Worm (Caenorhabditis elegans) whole organism, L4/young adult: ENCODE measurements around the gene pgl-3.
"Not testable (repeated sequence)": the region's sequence is repeated elsewhere in the genome, so short reads cannot be mapped to it uniquely, and the experiment has no call there.

Experiments
- W03F9.2 ChIP-seq: fragments of 150-350 bp; optimal IDR thresholded peaks from 2 replicates; lab custom pipeline; 2014; ENCODE audit warnings: missing biosample characterization, missing genetic modification characterization
- dao-5 ChIP-seq: sonication (generic microtip); optimal IDR thresholded peaks from 2 replicates; lab custom pipeline; 2016; ENCODE audit warnings: missing genotype, missing genetic modification characterization, moderate library complexity, missing compliant biosample characterization
- him-1 ChIP-seq: sonication (generic microtip); optimal IDR thresholded peaks from 2 replicates; lab custom pipeline; 2016; ENCODE audit warnings: missing genotype, missing genetic modification reagents, missing genetic modification characterization, missing compliant biosample characterization

The pgl-3 gene

ce11 chrV:4745269-4745668 is 10.5 kb upstream of the pgl-3 start, which contains the start of gene C18G1.7:
C18G1.7 (plus strand) TSS chrV:4745569.
- TF ChIP-seq him-1 (tag; lab: Kevin White, UChicago) = no peak
- no peak for TF ChIP-seq W03F9.2 (tag; lab: Kevin White, UChicago)
- no peak for TF ChIP-seq dao-5 (tag; lab: Kevin White, UChicago)

DNA sequence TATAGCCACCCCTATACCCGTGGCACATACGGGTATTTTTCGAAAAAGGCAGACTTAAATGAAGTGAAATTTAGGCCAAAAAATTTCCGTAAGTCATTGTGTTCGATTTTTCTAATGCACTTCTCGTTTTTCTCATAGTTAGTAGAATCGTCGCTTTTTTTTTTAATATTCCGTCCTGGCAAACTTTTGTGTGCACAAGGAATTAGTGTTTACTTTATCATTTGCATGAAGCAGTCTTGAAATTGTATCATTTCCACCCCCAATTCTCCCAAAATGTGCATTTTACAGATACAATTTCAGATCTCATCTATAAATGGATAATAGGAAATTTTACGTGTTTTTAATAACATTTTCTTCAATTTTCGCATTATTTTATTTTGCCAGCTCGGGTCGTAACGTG is 5.5 kb upstream of the pgl-3 start, which contains the start of gene C18G1.6:
Gene C18G1.6, plus strand, starts transcription at position 301 of the 400 bp plus-strand sequence.
- TF ChIP-seq dao-5 (tag; lab: Kevin White, UChicago) = no peak
- no peak for TF ChIP-seq W03F9.2 (tag; lab: Kevin White, UChicago)
- TF ChIP-seq him-1 (tag; lab: Kevin White, UChicago) = no peak

DNA sequence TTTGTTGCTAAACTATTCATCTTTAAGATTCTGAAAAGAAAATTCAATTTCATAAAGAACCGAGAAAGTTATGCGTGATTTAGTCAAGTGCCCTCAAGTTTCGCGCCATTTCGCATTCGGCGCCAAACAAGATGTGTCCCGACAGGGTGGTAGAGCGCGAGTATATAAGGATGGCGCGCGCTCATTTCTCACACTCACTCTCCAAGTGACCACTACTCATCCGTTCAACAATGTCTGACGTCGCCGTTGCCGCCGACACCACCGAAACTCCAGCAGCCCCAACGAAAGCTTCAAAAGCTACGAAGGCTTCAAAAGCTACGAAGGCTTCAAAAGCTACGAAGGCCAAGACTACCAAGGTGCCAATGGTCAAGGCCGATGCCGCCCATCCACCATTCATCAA is 1.7 kb upstream of the pgl-3 start, which contains the start of gene hil-4:
Gene hil-4, plus strand, starts transcription at position 191 of the 400 bp plus-strand sequence.
- TF ChIP-seq W03F9.2 (tag; lab: Kevin White, UChicago) (no peak), dao-5 (tag; lab: Kevin White, UChicago) (no peak)

ce11 chrV:4754684-4755211 is 1.0 kb upstream of the pgl-3 start:
- no peak for TF ChIP-seq W03F9.2 (tag; lab: Kevin White, UChicago)
- no peak for TF ChIP-seq dao-5 (tag; lab: Kevin White, UChicago)
- no peak for TF ChIP-seq him-1 (tag; lab: Kevin White, UChicago)

ce11 chrV:4758019-4758418 is 2.2 kb downstream of the pgl-3 start:
- no peak for TF ChIP-seq him-1 (tag; lab: Kevin White, UChicago)
- no peak for TF ChIP-seq W03F9.2 (tag; lab: Kevin White, UChicago)
- TF ChIP-seq dao-5 (tag; lab: Kevin White, UChicago) = no peak

DNA sequence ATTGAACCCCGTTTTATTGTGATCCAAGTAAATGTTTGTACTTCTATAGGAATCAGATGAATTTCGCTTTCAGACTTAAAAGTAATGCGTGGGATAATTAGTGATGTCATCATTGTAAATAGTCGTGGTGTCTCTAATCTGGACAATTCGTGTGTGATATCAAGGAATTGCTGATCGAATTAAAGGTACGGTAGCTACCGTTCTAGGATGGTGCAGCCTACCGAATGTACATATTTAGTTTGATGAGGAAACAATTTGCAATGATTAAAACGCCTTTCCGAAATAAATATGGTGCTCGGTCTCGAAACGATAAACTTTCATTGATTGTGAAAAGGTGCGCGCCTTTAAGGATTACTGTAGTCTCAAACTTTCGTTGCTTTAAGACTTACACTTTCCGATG is 2.8 kb downstream of the pgl-3 start:
- no peak for TF ChIP-seq W03F9.2 (tag; lab: Kevin White, UChicago)
- no peak for TF ChIP-seq him-1 (tag; lab: Kevin White, UChicago)
- no peak for TF ChIP-seq dao-5 (tag; lab: Kevin White, UChicago)

DNA sequence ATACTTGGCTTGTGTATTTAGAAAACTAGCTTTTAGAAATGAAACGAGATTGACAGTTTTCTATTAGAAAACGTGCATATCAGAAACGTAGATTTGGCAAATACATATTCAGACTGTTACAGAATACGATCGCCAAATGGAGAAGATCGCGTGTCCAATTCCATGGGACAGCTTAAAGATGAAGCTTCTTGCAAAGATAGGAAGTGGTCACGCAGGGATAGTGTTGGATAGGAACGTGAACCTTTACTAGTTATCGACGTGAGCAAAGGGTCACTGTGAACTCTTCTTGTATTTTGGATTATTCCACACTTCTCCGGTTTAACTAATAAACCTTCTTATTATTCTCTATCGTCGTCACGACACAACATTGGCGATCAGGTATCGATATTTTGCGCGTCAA is 4.9 kb downstream of the pgl-3 start, which contains the start of gene bgnt-1.4:
Gene bgnt-1.4, plus strand, starts transcription at position 301 of the 400 bp plus-strand sequence.
- not testable (repeated sequence) for TF ChIP-seq him-1, dao-5, W03F9.2 (tag; lab: Kevin White, UChicago)

- no peak for TF ChIP-seq him-1 (tag; lab: Kevin White, UChicago)
- TF ChIP-seq dao-5 (tag; lab: Kevin White, UChicago) = no peak
- no peak for TF ChIP-seq W03F9.2 (tag; lab: Kevin White, UChicago)
Measured at ce11 chrV:4766501-4766900, 10.7 kb downstream of the pgl-3 start, which contains the start of gene C18G1.8. C18G1.8 (minus strand) TSS chrV:4766601.

DNA sequence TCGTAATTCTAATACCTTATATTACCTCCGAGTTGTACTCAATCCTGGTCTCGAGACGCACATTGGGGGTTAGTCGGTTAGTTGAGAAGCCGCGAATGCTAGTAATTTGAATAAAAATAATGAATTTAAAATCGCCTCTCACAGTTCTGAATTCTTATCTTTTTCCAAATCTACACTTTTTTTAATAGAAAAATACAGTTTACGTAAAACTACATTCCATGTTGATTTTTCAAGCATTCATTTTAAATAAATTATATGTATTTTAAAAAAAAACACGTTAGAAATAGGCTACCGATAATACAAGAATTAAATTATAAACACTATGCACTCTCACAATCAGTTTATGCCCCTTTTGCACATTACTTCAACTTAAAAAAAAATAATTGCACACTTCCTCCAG is 13.9 kb downstream of the pgl-3 start, which contains the start of gene C18G1.9:
Gene C18G1.9, minus strand, starts transcription at position 101 of the 400 bp plus-strand sequence.
- no peak for TF ChIP-seq him-1 (tag; lab: Kevin White, UChicago)
- no peak for TF ChIP-seq W03F9.2 (tag; lab: Kevin White, UChicago)
- TF ChIP-seq dao-5 (tag; lab: Kevin White, UChicago) = no peak

DNA sequence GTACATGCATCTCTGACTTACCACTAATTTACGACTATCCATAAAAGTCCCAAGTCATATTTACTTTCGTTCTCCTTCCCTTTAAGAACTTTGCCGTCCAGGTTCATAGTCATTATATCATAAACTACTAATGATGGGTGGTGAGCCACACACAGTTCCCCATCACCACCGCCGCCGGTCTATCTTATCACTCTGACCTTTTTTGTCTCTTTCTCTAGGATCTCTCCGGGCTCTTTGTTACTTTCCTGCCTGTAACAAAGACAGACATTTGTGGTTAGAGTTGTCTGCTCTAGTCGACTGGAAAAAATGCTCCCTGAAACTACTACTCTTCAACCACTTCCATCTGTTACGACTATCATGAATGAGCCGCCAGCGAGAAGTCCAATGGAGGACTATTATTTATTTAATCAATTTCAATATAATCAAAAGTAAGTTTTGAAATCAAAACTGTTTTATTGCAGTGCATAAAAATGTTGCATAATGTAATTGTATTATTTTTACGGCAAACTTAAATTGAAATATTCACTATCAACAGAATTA is 14.7 kb downstream of the pgl-3 start, which contains the start of gene elt-7:
Gene elt-7, plus strand, starts transcription at position 263 of the 540 bp plus-strand sequence.
- TF ChIP-seq W03F9.2 (tag; lab: Kevin White, UChicago) (no peak), dao-5 (tag; lab: Kevin White, UChicago) (no peak), him-1 (tag; lab: Kevin White, UChicago) (no peak)

ce11 chrV:4775140-4775539 is 19.4 kb downstream of the pgl-3 start:
- TF ChIP-seq W03F9.2 (tag; lab: Kevin White, UChicago) = no peak
- TF ChIP-seq dao-5 (tag; lab: Kevin White, UChicago) = no peak
- no peak for TF ChIP-seq him-1 (tag; lab: Kevin White, UChicago)

DNA sequence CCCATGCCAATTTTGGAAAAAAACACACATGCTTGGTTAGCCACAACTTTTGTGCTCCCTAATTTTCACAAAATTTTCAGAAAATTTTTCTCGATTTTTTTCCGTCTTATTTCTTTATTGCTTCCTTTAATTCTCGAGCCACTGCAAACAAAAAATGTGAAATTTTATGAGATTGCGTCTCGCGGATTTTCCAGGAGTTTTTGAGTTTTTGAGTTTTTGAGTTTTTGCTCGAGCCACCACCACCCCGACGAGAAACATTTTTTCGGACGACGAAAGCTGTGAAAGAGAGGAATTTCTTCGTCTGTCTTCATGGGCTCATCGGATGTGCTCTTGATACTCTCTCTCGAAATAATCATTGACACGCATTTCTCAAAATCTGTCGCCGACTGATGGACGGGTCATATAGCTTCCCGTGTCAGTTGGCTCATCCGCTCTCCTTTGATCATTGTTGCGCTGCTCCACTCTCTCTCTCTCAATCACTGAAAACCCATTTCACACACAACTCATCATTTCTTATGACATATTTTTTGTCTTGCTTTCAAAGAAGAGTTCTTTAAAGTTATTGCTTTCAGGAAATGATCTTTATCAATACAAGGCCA is 21.7 kb downstream of the pgl-3 start, which contains the start of gene C18G1.1:
Gene C18G1.1, plus strand, starts transcription at position 573 of the 599 bp plus-strand sequence.
- no peak for TF ChIP-seq W03F9.2 (tag; lab: Kevin White, UChicago)
- TF ChIP-seq dao-5 (tag; lab: Kevin White, UChicago) = no peak
- no peak for TF ChIP-seq him-1 (tag; lab: Kevin White, UChicago)

ce11 chrV:4783313-4783712 is 27.5 kb downstream of the pgl-3 start, which contains the start of gene Y60C6A.1:
Y60C6A.1 (plus strand) TSS chrV:4783613.
- no peak for TF ChIP-seq dao-5 (tag; lab: Kevin White, UChicago)
- no peak for TF ChIP-seq him-1 (tag; lab: Kevin White, UChicago)
- no peak for TF ChIP-seq W03F9.2 (tag; lab: Kevin White, UChicago)
